Worm (Caenorhabditis elegans): Measurements from ENCODE around the gene ceh-48.
"Not testable (repeated sequence)": the region's sequence is repeated elsewhere in the genome, so short reads cannot be mapped to it uniquely, and the experiment has no call there.

The ceh-48 gene

DNA sequence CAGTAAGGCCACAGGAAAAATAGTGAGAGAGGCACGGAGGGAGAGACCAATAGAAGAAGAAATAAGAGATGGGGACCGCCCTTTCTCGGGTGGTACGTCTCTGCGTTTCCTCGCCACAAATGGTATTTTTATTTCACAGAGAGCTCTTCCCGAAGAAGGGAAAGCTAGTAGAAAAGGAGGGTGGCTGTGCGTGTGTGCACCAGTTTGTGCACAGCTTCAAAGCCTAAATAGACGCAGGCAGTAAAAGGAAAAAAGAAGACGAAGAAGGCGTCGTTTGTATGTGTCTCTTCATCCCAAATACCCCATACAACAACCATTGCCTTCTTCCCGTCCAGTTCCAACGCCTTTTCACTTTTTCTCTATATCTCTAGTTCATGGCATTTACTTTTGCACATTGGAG lies 2.2 kb upstream of the ceh-48 start:
- TF ChIP-seq ref-1 (GFP tag; conservative IDR thresholded peaks at IDR 0.05) (no peak), cog-1 (tag; optimal IDR thresholded peaks at IDR 0.05) (peak; percentile 48), klf-2 (GFP tag; conservative IDR thresholded peaks at IDR 0.05) (no peak)

DNA sequence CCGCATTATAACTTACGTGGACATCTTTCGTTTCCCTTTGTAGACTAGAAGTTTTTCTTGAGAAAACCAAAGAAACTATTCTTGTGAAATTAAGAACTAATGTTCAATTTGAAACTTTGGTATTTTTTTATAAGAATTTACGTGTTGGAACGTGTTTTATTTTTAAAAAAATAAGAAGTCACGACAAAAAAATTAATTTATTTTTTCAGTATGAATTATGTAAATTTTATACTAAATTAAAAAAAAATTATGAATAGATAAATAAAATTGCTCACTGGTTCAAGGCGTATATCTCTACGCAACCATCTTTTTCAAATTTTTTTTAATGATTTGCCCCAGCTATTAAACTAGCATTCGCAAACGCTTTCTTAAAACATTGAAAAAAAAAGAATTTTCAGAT lies 5.6 kb downstream of the ceh-48 start, which contains the start of gene C17H12.5:
C17H12.5 (minus strand) TSS at position 101 of the 400 bp plus-strand sequence.
- no peak for TF ChIP-seq klf-2 (GFP tag; conservative IDR thresholded peaks at IDR 0.05)
- TF ChIP-seq ztf-23 (GFP tag; IDR thresholded peaks at IDR 0.05) = no peak
- TF ChIP-seq cog-1 (tag; optimal IDR thresholded peaks at IDR 0.05) = no peak
- no peak for TF ChIP-seq tab-1 (GFP tag; IDR thresholded peaks at IDR 0.05)
- TF ChIP-seq ztf-29 (GFP tag; IDR thresholded peaks at IDR 0.05) = no peak
- no peak for TF ChIP-seq med-1 (GFP tag; optimal IDR thresholded peaks at IDR 0.05; ENCODE audit: insufficient read depth)
- TF ChIP-seq T22C8.4 (GFP tag; IDR thresholded peaks at IDR 0.05) = no peak
- TF ChIP-seq flt-1 (GFP tag; IDR thresholded peaks at IDR 0.05) = no peak
- no peak for TF ChIP-seq ref-1 (GFP tag; conservative IDR thresholded peaks at IDR 0.05)

DNA sequence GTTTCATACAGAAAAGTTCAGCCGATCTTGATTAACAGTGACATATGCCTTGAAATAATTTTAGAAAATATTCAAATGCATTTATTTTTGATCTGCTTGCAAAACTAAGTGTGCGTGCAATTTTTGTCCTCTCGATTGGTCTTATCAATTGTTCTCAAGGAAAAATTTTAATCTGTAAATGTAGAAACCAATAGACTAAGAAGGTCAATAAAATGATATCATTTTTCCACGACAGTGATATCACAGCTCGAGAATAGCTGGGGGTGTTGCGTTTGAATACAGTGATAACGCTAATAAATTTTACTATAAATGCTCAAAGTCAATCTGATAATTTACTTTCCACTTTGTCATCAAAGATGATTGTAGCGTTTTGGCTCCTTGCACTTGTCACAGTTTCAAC lies 6.5 kb downstream of the ceh-48 start, which contains the start of gene C17H12.8:
C17H12.8 (plus strand) TSS at position 335 of the 400 bp plus-strand sequence.
- no peak for TF ChIP-seq cog-1 (tag; optimal IDR thresholded peaks at IDR 0.05)
- TF ChIP-seq klf-2 (GFP tag; conservative IDR thresholded peaks at IDR 0.05) = no peak
- no peak for TF ChIP-seq tab-1 (GFP tag; IDR thresholded peaks at IDR 0.05)
- no peak for TF ChIP-seq ztf-23 (GFP tag; IDR thresholded peaks at IDR 0.05)

DNA sequence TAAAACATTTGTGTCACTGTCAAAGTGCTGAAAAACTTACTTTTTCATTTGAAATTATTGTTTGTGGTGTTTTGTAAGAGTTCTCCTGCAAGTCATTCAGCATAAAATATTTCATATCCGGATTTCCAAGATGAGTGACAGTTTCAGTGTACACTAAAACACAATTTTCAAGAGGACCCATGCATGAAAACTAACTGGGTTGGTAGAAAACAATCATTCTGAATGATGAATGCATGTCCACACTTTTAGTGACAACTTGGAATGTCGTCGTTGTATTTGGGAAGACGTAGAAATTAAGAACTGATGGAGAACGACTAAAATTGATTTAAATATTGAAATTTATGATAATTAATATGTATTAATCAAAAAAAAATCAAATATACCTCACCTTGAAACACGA lies 9.8 kb downstream of the ceh-48 start:
- TF ChIP-seq ztf-23 (GFP tag; IDR thresholded peaks at IDR 0.05) (no peak), klf-2 (GFP tag; conservative IDR thresholded peaks at IDR 0.05) (no peak), ztf-29 (GFP tag; IDR thresholded peaks at IDR 0.05) (no peak), med-1 (GFP tag; optimal IDR thresholded peaks at IDR 0.05; ENCODE audit: insufficient read depth) (no peak), tab-1 (GFP tag; IDR thresholded peaks at IDR 0.05) (no peak), flt-1 (GFP tag; IDR thresholded peaks at IDR 0.05) (no peak), T22C8.4 (GFP tag; IDR thresholded peaks at IDR 0.05) (no peak), cog-1 (tag; optimal IDR thresholded peaks at IDR 0.05) (no peak), ref-1 (GFP tag; conservative IDR thresholded peaks at IDR 0.05) (no peak)

DNA sequence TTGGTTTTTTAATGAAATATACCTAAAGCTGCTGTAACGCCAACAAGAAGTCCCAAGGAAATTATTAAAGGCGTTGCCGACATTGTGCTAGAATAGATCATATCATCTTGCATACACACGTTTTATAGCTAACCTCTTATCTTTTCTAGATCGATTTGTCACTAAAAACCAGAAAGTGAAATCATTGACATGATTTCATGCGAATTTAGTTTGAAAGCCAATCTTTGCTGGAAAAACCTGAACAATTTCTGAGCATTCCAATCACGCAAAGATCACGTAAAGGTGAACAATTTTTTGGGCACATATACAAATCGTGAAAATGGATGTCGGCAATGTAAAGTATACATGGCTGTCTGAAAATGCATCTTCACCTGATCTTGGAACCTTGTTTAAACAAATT lies 10.5 kb downstream of the ceh-48 start, which contains the start of gene C17H12.6:
C17H12.6 (minus strand) TSS at position 101 of the 400 bp plus-strand sequence.
- TF ChIP-seq ztf-29 (GFP tag; IDR thresholded peaks at IDR 0.05) (no peak), cog-1 (tag; optimal IDR thresholded peaks at IDR 0.05) (no peak), klf-2 (GFP tag; conservative IDR thresholded peaks at IDR 0.05) (no peak), T22C8.4 (GFP tag; IDR thresholded peaks at IDR 0.05) (no peak), med-1 (GFP tag; optimal IDR thresholded peaks at IDR 0.05; ENCODE audit: insufficient read depth) (no peak), ztf-23 (GFP tag; IDR thresholded peaks at IDR 0.05) (no peak), ref-1 (GFP tag; conservative IDR thresholded peaks at IDR 0.05) (no peak), tab-1 (GFP tag; IDR thresholded peaks at IDR 0.05) (no peak), flt-1 (GFP tag; IDR thresholded peaks at IDR 0.05) (no peak)

DNA sequence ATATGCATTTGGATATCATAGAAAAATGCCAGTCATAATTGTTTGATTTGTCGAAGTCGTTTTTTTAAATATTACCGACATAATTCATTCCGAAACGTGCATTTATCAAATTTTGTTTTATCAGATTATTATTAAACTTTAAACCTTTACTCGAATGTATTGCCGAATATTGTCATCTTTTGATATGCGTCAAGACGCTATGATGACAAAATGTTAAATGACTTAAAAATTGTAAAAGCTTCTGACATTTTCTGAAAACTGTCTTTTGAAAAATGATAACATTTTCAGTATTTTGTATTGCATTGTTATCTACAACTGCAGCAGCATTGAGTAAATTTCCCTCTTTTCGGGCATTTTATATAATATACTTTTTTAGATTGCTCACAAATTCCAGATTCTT lies 12.7 kb downstream of the ceh-48 start, which contains the start of gene H20E11.3:
H20E11.3 (plus strand) TSS at position 195 of the 400 bp plus-strand sequence.
- TF ChIP-seq klf-2 (GFP tag; conservative IDR thresholded peaks at IDR 0.05) (no peak), T22C8.4 (GFP tag; IDR thresholded peaks at IDR 0.05) (no peak), med-1 (GFP tag; optimal IDR thresholded peaks at IDR 0.05; ENCODE audit: insufficient read depth) (no peak), cog-1 (tag; optimal IDR thresholded peaks at IDR 0.05) (no peak), ztf-29 (GFP tag; IDR thresholded peaks at IDR 0.05) (no peak), tab-1 (GFP tag; IDR thresholded peaks at IDR 0.05) (no peak), ztf-23 (GFP tag; IDR thresholded peaks at IDR 0.05) (no peak), flt-1 (GFP tag; IDR thresholded peaks at IDR 0.05) (no peak), ref-1 (GFP tag; conservative IDR thresholded peaks at IDR 0.05) (no peak)

DNA sequence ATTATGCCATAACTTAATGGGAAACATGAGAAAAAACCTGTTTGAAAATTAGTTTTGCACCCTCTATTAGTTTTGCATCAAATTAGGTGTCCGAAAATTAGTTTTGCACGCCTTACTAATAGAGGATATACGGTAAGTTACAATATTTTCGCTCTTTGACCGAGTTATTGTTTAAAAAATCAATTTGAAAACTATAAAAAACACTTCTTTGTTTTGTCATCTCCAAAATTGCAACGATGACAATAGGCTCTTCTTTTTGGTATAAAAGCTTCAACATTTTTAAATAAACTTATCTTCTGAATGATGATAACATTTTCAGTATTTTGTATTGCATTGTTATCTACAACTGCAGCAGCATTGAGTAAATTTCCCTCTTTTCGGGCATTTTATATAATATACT lies 15.6 kb downstream of the ceh-48 start, which contains the start of gene H20E11.2:
H20E11.2 (plus strand) TSS at position 301 of the 400 bp plus-strand sequence.
- not testable (repeated sequence) for TF ChIP-seq ref-1 (GFP tag; conservative IDR thresholded peaks at IDR 0.05); med-1 (GFP tag; optimal IDR thresholded peaks at IDR 0.05; ENCODE audit: insufficient read depth); ztf-29 (GFP tag; IDR thresholded peaks at IDR 0.05)

DNA sequence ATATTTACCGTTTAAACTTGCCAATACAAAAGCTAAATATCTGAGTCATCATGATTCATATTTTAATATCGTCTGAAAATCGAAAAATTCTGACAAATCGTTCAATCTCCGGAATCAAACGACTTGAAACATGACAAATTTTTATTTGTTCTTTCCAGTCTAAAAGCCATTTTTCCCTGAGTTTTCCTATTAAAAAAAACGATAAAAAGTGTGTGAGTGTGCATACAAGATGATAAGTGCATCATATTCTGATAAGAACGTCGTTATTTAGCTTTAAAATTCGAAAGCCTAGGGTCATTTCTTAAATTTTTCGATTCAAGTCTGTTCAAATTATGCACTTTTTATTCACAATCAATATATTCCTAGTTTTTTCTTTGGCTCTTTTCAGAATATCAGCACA lies 18.0 kb downstream of the ceh-48 start, which contains the start of gene H20E11.1:
H20E11.1 (plus strand) TSS at position 244 of the 400 bp plus-strand sequence.
- TF ChIP-seq tab-1 (GFP tag; IDR thresholded peaks at IDR 0.05) (no peak), flt-1 (GFP tag; IDR thresholded peaks at IDR 0.05) (no peak)

DNA sequence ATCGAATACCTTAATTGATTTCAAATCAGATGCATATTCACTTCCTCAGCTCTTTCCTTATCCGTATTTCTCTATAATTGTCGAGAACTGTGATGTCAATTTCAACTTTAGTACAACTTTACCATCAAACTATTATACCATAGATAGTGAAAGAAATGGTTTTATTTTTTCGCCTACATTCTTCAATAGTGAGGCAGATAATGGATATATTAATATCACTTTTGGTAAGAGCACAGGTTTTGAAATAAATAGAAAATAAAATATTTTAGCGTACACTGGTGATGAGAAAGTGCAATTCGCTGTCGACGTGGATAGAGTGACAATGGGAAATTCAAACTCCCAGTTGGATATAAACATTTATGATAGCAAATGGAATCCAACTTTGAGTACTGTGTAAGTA lies 20.3 kb downstream of the ceh-48 start:
- TF ChIP-seq T22C8.4 (GFP tag; IDR thresholded peaks at IDR 0.05) = no peak
- no peak for TF ChIP-seq med-1 (GFP tag; optimal IDR thresholded peaks at IDR 0.05; ENCODE audit: insufficient read depth)
- TF ChIP-seq ztf-29 (GFP tag; IDR thresholded peaks at IDR 0.05) = no peak
- no peak for TF ChIP-seq cog-1 (tag; optimal IDR thresholded peaks at IDR 0.05)
- no peak for TF ChIP-seq ztf-23 (GFP tag; IDR thresholded peaks at IDR 0.05)
- TF ChIP-seq klf-2 (GFP tag; conservative IDR thresholded peaks at IDR 0.05) = no peak
- TF ChIP-seq ref-1 (GFP tag; conservative IDR thresholded peaks at IDR 0.05) = no peak
- no peak for TF ChIP-seq flt-1 (GFP tag; IDR thresholded peaks at IDR 0.05)
- no peak for TF ChIP-seq tab-1 (GFP tag; IDR thresholded peaks at IDR 0.05)

DNA sequence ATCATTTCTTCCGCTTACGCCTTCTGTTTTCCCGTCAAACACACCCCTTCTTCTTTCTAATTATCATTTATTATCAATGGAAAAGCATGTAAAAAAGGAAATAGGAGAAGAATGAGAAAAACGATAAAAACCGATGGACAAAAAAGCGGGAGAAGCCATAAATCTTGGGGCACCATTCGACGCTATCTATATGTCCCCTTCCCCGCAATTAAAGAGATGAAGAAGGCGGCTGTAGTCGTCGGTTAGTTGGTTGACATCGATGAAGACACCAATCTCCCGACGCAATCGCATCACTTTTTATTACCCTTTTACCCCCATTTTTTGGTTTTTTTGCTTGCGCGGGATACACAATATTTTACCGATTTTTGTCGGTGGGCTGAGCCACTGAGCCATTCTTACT lies 21.7 kb downstream of the ceh-48 start:
- TF ChIP-seq med-1 (GFP tag; optimal IDR thresholded peaks at IDR 0.05; ENCODE audit: insufficient read depth) = no peak
- TF ChIP-seq klf-2 (GFP tag; conservative IDR thresholded peaks at IDR 0.05) = no peak
- no peak for TF ChIP-seq T22C8.4 (GFP tag; IDR thresholded peaks at IDR 0.05)
- no peak for TF ChIP-seq cog-1 (tag; optimal IDR thresholded peaks at IDR 0.05)
- no peak for TF ChIP-seq ztf-23 (GFP tag; IDR thresholded peaks at IDR 0.05)
- TF ChIP-seq ztf-29 (GFP tag; IDR thresholded peaks at IDR 0.05) = no peak
- TF ChIP-seq flt-1 (GFP tag; IDR thresholded peaks at IDR 0.05) = no peak
- no peak for TF ChIP-seq tab-1 (GFP tag; IDR thresholded peaks at IDR 0.05)

All from whole organism, midembryonic.